Worm (Caenorhabditis elegans) whole organism, early embryonic: ENCODE measurements around the gene sdz-11.

Experiments
- aly-1 ChIP-seq: sonication (generic microtip); optimal IDR thresholded peaks from 2 replicates; lab custom pipeline; 2016; ENCODE audit warnings: missing genetic modification characterization, missing compliant biosample characterization
- ama-1 ChIP-seq: fragments of 150-350 bp; optimal IDR thresholded peaks from 2 replicates; lab custom pipeline; 2014
- ceh-13 ChIP-seq: fragments of 200-800 bp; sonication (Bioruptor generic); optimal IDR thresholded peaks from 2 replicates; lab custom pipeline; 2018; ENCODE audit warnings: mild to moderate bottlenecking, missing genetic modification characterization, missing compliant biosample characterization
- ceh-36 ChIP-seq: sonication (generic microtip); optimal IDR thresholded peaks from 2 replicates; lab custom pipeline; 2016; ENCODE audit warnings: missing genetic modification characterization, inconsistent platforms, missing compliant biosample characterization
- ets-7 ChIP-seq: sonication (generic microtip); optimal IDR thresholded peaks from 2 replicates; lab custom pipeline; 2016; ENCODE audit warnings: missing genotype, missing genetic modification characterization, missing compliant biosample characterization
- flt-1 ChIP-seq: fragments of 200-800 bp; sonication (Bioruptor generic); IDR thresholded peaks from 2 replicates; pipeline ENCODE4 v1.3.6; 2022; ENCODE audit warnings: missing genetic modification characterization, missing compliant biosample characterization
- hmbx-1 ChIP-seq: sonication (generic microtip); optimal IDR thresholded peaks from 2 replicates; lab custom pipeline; 2016; ENCODE audit warnings: mild to moderate bottlenecking, missing genetic modification characterization, missing compliant biosample characterization
- hmg-4 ChIP-seq: fragments of 200-800 bp; sonication (Bioruptor generic); optimal IDR thresholded peaks from 2 replicates; lab custom pipeline; 2018; ENCODE audit warnings: mild to moderate bottlenecking, missing genetic modification characterization, missing compliant biosample characterization
- hnd-1 ChIP-seq: sonication (generic microtip); optimal IDR thresholded peaks from 2 replicates; lab custom pipeline; 2016; ENCODE audit warnings: missing genetic modification characterization, missing compliant biosample characterization
- scrt-1 ChIP-seq: fragments of 200-800 bp; sonication (Bioruptor generic); IDR thresholded peaks from 2 replicates; pipeline ENCODE4 v1.3.6; 2022; ENCODE audit warnings: missing genetic modification characterization, missing compliant biosample characterization
- tbx-11 ChIP-seq: fragments of 200-800 bp; sonication (Bioruptor generic); IDR thresholded peaks from 2 replicates; pipeline ENCODE4 v1.3.6; 2022; ENCODE audit warnings: missing genetic modification characterization, missing compliant biosample characterization
- tbx-37 ChIP-seq: fragments of 200-800 bp; sonication (Bioruptor generic); conservative IDR thresholded peaks from 2 replicates; pipeline ENCODE4 v1.3.6; 2022; ENCODE audit warnings: missing genetic modification reagents, missing genetic modification characterization, missing compliant biosample characterization
- tra-4 ChIP-seq: sonication (generic microtip); optimal IDR thresholded peaks from 2 replicates; lab custom pipeline; 2017; ENCODE audit warnings: missing genetic modification characterization, missing compliant biosample characterization

ce11 chrII:3785257-3785656, 33.2 kb upstream of the sdz-11 start, which contains the start of gene T24E12.1:
- TF ChIP-seq tbx-11 (GFP tag; lab: Robert Waterston, UW) (no peak), hmbx-1 (tag; lab: Kevin White, UChicago) (no peak), flt-1 (GFP tag; lab: Robert Waterston, UW) (no peak), ama-1 (lab: Kevin White, UChicago) (no peak), tbx-37 (GFP tag; lab: Robert Waterston, UW) (no peak), tra-4 (no peak), ceh-36 (tag; lab: Kevin White, UChicago) (no peak), aly-1 (no peak), hnd-1 (tag; lab: Kevin White, UChicago) (no peak), ceh-13 (GFP tag; lab: Kevin White, UChicago) (no peak), ets-7 (tag; lab: Kevin White, UChicago) (no peak), hmg-4 (GFP tag; lab: Kevin White, UChicago) (no peak), scrt-1 (GFP tag; lab: Robert Waterston, UW) (no peak)
